Worm (Caenorhabditis elegans) whole organism, L2 larva: Measurements from ENCODE around the gene Y110A2AL.4.

Source experiments
- C34F6.9 ChIP-seq: fragments of 150-350 bp; optimal IDR thresholded peaks from 2 replicates; lab custom pipeline; 2014; ENCODE audit warnings: missing biosample characterization, missing genetic modification characterization
- ZK546.5 ChIP-seq: sonication (generic microtip); optimal IDR thresholded peaks from 2 replicates; lab custom pipeline; 2017; ENCODE audit warnings: missing biosample characterization, missing genetic modification characterization
- alr-1 ChIP-seq: fragments of 150-350 bp; optimal IDR thresholded peaks from 2 replicates; lab custom pipeline; 2014; ENCODE audit warnings: missing biosample characterization, missing genetic modification characterization
- aly-2 ChIP-seq: fragments of 150-350 bp; optimal IDR thresholded peaks from 2 replicates; lab custom pipeline; 2014; ENCODE audit warnings: missing biosample characterization, missing genetic modification characterization
- blmp-1 ChIP-seq: sonication (generic microtip); optimal IDR thresholded peaks from 2 replicates; lab custom pipeline; 2017; ENCODE audit warnings: missing genetic modification characterization, mild to moderate bottlenecking, missing compliant biosample characterization, antibody characterized with exemption, moderate library complexity; ENCODE audit not compliant: insufficient read depth
- fos-1 ChIP-seq: fragments of 150-350 bp; optimal IDR thresholded peaks from 2 replicates; lab custom pipeline; 2014; ENCODE audit warnings: missing biosample characterization, missing genetic modification characterization
- gmeb-1 ChIP-seq: fragments of 150-350 bp; optimal IDR thresholded peaks from 2 replicates; lab custom pipeline; 2014; ENCODE audit warnings: missing biosample characterization, missing genetic modification characterization
- mdl-1 ChIP-seq, 2 experiments: fragments of 150-350 bp in 1 of 2; sonication (generic microtip) in 1 of 2; optimal IDR thresholded peaks; 2 replicates each; lab custom pipeline; 2017; ENCODE audit warnings: missing biosample characterization in 2 of 2, missing genetic modification characterization in 2 of 2
- nhr-237 ChIP-seq: fragments of 150-350 bp; optimal IDR thresholded peaks from 2 replicates; lab custom pipeline; 2014; ENCODE audit warnings: missing biosample characterization, missing genetic modification characterization
- nhr-77 ChIP-seq: fragments of 150-350 bp; optimal IDR thresholded peaks from 2 replicates; lab custom pipeline; 2014; ENCODE audit warnings: missing biosample characterization, missing genetic modification characterization
- snpc-4 ChIP-seq: fragments of 150-350 bp; optimal IDR thresholded peaks from 2 replicates; lab custom pipeline; 2014; ENCODE audit warnings: missing biosample characterization, missing genetic modification characterization
- unc-62 ChIP-seq: fragments of 150-350 bp; optimal IDR thresholded peaks from 2 replicates; lab custom pipeline; 2014; ENCODE audit warnings: missing biosample characterization, missing genetic modification reagents, missing genetic modification characterization
- zag-1 ChIP-seq: fragments of 150-350 bp; optimal IDR thresholded peaks from 2 replicates; lab custom pipeline; 2014; ENCODE audit warnings: missing biosample characterization, missing genetic modification characterization
- ztf-11 ChIP-seq: sonication (generic microtip); optimal IDR thresholded peaks from 2 replicates; lab custom pipeline; 2017; ENCODE audit warnings: missing biosample characterization, missing genetic modification characterization

ce11 chrII:2856114-2856513, 17.0 kb downstream of the Y110A2AL.4 start:
- TF ChIP-seq snpc-4 (tag; lab: Kevin White, UChicago) (no peak), aly-2 (tag; lab: Kevin White, UChicago) (no peak), blmp-1 (tag; lab: Kevin White, UChicago) (no peak), unc-62 (GFP tag; lab: Kevin White, UChicago) (no peak), nhr-237 (tag; lab: Kevin White, UChicago) (no peak), ZK546.5 (tag; lab: Kevin White, UChicago) (no peak), zag-1 (tag; lab: Kevin White, UChicago) (no peak), fos-1 (tag; lab: Kevin White, UChicago) (peak; percentile 7), gmeb-1 (tag; lab: Kevin White, UChicago) (no peak), mdl-1 (tag; optimal IDR thresholded peaks at IDR 0.05; lab: Kevin White, UChicago) (no peak), ztf-11 (tag; lab: Kevin White, UChicago) (no peak), nhr-77 (no peak), alr-1 (tag; lab: Kevin White, UChicago) (no peak), C34F6.9 (tag; lab: Kevin White, UChicago) (no peak)
